Worm (Caenorhabditis elegans) whole organism, young adult: ENCODE measurements around the gene F44B9.8.

Experiments used
- B0261.1 ChIP-seq: sonication (generic microtip); optimal IDR thresholded peaks from 2 replicates; lab custom pipeline; 2016; ENCODE audit warnings: mild to moderate bottlenecking, missing genetic modification characterization, moderate library complexity, missing compliant biosample characterization
- C06A6.2 ChIP-seq: fragments of 200-800 bp; sonication (Bioruptor generic); conservative IDR thresholded peaks from 2 replicates; pipeline ENCODE4 v1.3.6; 2022; ENCODE audit warnings: missing genetic modification characterization, missing compliant biosample characterization
- D2030.7 ChIP-seq: fragments of 200-800 bp; sonication (Bioruptor generic); IDR thresholded peaks from 2 replicates; pipeline ENCODE4 v1.3.6; 2022; ENCODE audit warnings: missing genetic modification reagents, missing genetic modification characterization, missing compliant biosample characterization
- F37B4.10 ChIP-seq: fragments of 200-800 bp; sonication (Bioruptor generic); IDR thresholded peaks from 2 replicates; pipeline ENCODE4 v1.3.6; 2022; ENCODE audit warnings: missing genetic modification characterization, missing compliant biosample characterization
- F57A8.1 ChIP-seq: fragments of 200-800 bp; sonication (Bioruptor generic); optimal IDR thresholded peaks from 2 replicates; lab custom pipeline; 2018; ENCODE audit warnings: mild to moderate bottlenecking, missing genetic modification characterization, moderate library complexity, missing compliant biosample characterization
- Y56A3A.18 ChIP-seq: fragments of 200-800 bp; sonication (Bioruptor generic); IDR thresholded peaks from 2 replicates; pipeline ENCODE4 v1.3.6; 2022; ENCODE audit warnings: missing genetic modification reagents, missing genetic modification characterization, missing compliant biosample characterization
- aptf-3 ChIP-seq: fragments of 200-800 bp; sonication (Bioruptor generic); IDR thresholded peaks from 2 replicates; pipeline ENCODE4 v1.3.6; 2022; ENCODE audit warnings: missing genetic modification characterization, missing compliant biosample characterization
- cebp-1 ChIP-seq, 2 experiments: fragments of 200-800 bp in 1 of 2; sonication (Bioruptor generic) in 1 of 2; sonication (generic microtip) in 1 of 2; IDR thresholded peaks in 1 of 2; optimal IDR thresholded peaks in 1 of 2; 2 replicates each; pipeline versions ENCODE4 v1.3.6 to Lab custom; 2017 to 2022; ENCODE audit warnings: missing compliant biosample characterization in 2 of 2, missing genetic modification characterization in 2 of 2, mild to moderate bottlenecking in 1 of 2, missing genetic modification reagents in 1 of 2, moderate library complexity in 1 of 2
- ceh-91 ChIP-seq: fragments of 200-800 bp; sonication (Bioruptor generic); IDR thresholded peaks from 2 replicates; pipeline ENCODE4 v1.3.6; 2022; ENCODE audit warnings: missing genetic modification reagents, missing genetic modification characterization, missing compliant biosample characterization
- die-1 ChIP-seq: sonication (generic microtip); optimal IDR thresholded peaks from 2 replicates; lab custom pipeline; 2016; ENCODE audit warnings: missing genotype, mild to moderate bottlenecking, missing genetic modification characterization, missing compliant biosample characterization
- dpl-1 ChIP-seq: fragments of 150-350 bp; optimal IDR thresholded peaks from 2 replicates; lab custom pipeline; 2014; ENCODE audit warnings: missing biosample characterization, missing genetic modification reagents, missing genetic modification characterization
- ekl-4 ChIP-seq: fragments of 200-800 bp; sonication (Bioruptor generic); IDR thresholded peaks from 2 replicates; pipeline ENCODE4 v1.3.6; 2022; ENCODE audit warnings: missing genetic modification reagents, missing genetic modification characterization, missing compliant biosample characterization
- lin-26 ChIP-seq: fragments of 200-800 bp; sonication (Bioruptor generic); IDR thresholded peaks from 2 replicates; pipeline ENCODE4 v1.3.6; 2022; ENCODE audit warnings: missing genetic modification reagents, missing genetic modification characterization, missing compliant biosample characterization
- lin-40 ChIP-seq: sonication (generic microtip); optimal IDR thresholded peaks from 2 replicates; lab custom pipeline; 2016; ENCODE audit warnings: missing genetic modification characterization, mild to moderate bottlenecking, missing compliant biosample characterization, missing genotype, missing genetic modification reagents
- lin-54 ChIP-seq: fragments of 200-800 bp; sonication (Bioruptor generic); optimal IDR thresholded peaks from 2 replicates; lab custom pipeline; 2018; ENCODE audit warnings: mild to moderate bottlenecking, missing genetic modification characterization, missing compliant biosample characterization
- lsl-1 ChIP-seq: fragments of 200-800 bp; sonication (Bioruptor generic); optimal IDR thresholded peaks from 2 replicates; lab custom pipeline; 2018; ENCODE audit warnings: mild to moderate bottlenecking, missing genetic modification characterization, moderate library complexity, missing compliant biosample characterization
- madf-6 ChIP-seq: fragments of 200-800 bp; sonication (Bioruptor generic); IDR thresholded peaks from 2 replicates; pipeline ENCODE4 v1.3.6; 2022; ENCODE audit warnings: missing genetic modification reagents, missing genetic modification characterization, missing compliant biosample characterization
- nhr-80 ChIP-seq: sonication (generic microtip); optimal IDR thresholded peaks from 2 replicates; lab custom pipeline; 2016; ENCODE audit warnings: missing genetic modification characterization, missing compliant biosample characterization
- rcor-1 ChIP-seq: fragments of 200-800 bp; sonication (Bioruptor generic); IDR thresholded peaks from 2 replicates; pipeline ENCODE4 v1.3.6; 2022; ENCODE audit warnings: missing genetic modification reagents, missing genetic modification characterization, missing compliant biosample characterization
- rpc-1 ChIP-seq, 2 experiments: fragments of 150-350 bp in 1 of 2; sonication (generic microtip) in 1 of 2; optimal IDR thresholded peaks; 2 replicates each; lab custom pipeline; 2014 to 2018; ENCODE audit warnings: missing biosample characterization in 1 of 2, missing genetic modification characterization in 1 of 2, missing genetic modification reagents in 1 of 2, missing genotype in 1 of 2
- tbp1 ChIP-seq: fragments of 200-800 bp; sonication (Bioruptor generic); optimal IDR thresholded peaks from 2 replicates; lab custom pipeline; 2018; ENCODE audit warnings: mild to moderate bottlenecking, missing genetic modification characterization, missing compliant biosample characterization
- zim-3 ChIP-seq: sonication (generic microtip); optimal IDR thresholded peaks from 2 replicates; lab custom pipeline; 2017; ENCODE audit warnings: mild to moderate bottlenecking, missing genetic modification characterization, moderate library complexity, missing compliant biosample characterization
- ztf-18 ChIP-seq: sonication (generic microtip); optimal IDR thresholded peaks from 2 replicates; lab custom pipeline; 2016; ENCODE audit warnings: missing genotype, mild to moderate bottlenecking, missing genetic modification characterization, missing compliant biosample characterization
- ztf-26 ChIP-seq: sonication (generic microtip); optimal IDR thresholded peaks from 2 replicates; lab custom pipeline; 2017; ENCODE audit warnings: missing genetic modification characterization, missing compliant biosample characterization

Gene F44B9.8

DNA sequence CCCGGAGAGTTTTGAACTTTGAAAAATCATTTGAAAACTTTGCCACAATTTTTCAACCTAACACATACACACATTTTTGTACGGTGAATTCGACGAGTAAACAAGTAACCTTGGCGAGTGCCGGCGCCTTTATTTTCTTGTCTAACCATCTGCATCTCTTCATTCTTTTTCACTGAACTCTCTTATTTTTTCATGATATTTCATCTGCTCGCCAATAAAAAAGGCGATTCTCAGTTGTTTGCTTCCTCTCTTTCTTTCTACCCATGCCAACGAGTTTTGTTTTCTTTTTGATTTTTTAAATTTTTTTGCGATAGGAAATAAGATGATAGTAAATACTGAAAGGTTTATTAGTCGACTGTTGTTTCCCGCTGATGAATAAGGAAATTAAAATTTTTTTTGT lies 50.7 kb downstream of the F44B9.8 start (continued):
- no peak for TF ChIP-seq F37B4.10 (GFP tag; lab: Robert Waterston, UW)

DNA sequence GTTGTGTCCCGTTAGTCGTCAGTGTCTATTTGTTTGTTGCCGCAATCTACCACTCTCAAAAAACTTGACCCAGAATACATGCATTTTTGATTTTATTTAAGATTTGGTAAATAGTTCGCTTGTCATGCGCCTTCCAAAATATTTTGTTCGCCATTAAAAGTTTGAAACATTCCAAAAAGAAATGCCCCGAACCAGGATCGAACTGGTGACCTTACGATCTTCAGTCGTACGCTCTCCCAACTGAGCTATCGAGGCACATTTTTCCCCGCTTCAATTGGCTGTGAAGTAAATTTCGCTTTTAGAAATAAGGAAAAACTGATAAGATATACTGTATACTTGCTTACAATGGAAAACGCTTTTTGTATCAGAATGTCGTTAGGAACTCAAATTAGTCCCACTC lies 51.2 kb downstream of the F44B9.8 start:
- peak; percentile 26 for TF ChIP-seq lin-54 (GFP tag; lab: Kevin White, UChicago)
- TF ChIP-seq lin-40 (tag; lab: Kevin White, UChicago), result no peak
- TF ChIP-seq ztf-26 (tag; lab: Kevin White, UChicago), result peak; percentile 13
- peak; percentile 17 for TF ChIP-seq die-1
- TF ChIP-seq madf-6 (GFP tag; lab: Robert Waterston, UW), result peak; percentile 61; the same call in 1 of the 2 replicates
- TF ChIP-seq lin-26 (GFP tag; lab: Robert Waterston, UW), result peak; percentile 66
- peak; percentile 64 for TF ChIP-seq B0261.1 (tag; lab: Kevin White, UChicago)
- no peak for TF ChIP-seq Y56A3A.18 (GFP tag; lab: Robert Waterston, UW)
- TF ChIP-seq rpc-1 (optimal IDR thresholded peaks at IDR 0.05; lab: Kevin White, UChicago), result peak; percentile 60
- TF ChIP-seq rpc-1 (tag; optimal IDR thresholded peaks at IDR 0.05; lab: Kevin White, UChicago), result peak; percentile 68
- peak; percentile 86 for TF ChIP-seq tbp1 (GFP tag; lab: Kevin White, UChicago)
- TF ChIP-seq C06A6.2 (GFP tag; lab: Robert Waterston, UW), result no peak
- TF ChIP-seq rcor-1 (GFP tag; lab: Robert Waterston, UW), result 0 out of 2 replicates have a peak, but pooled peaks have one; percentile 20
- peak; percentile 17; the same call in 1 of the 2 replicates for TF ChIP-seq D2030.7 (GFP tag; lab: Robert Waterston, UW)
- TF ChIP-seq ceh-91 (GFP tag; lab: Robert Waterston, UW), result no peak
- TF ChIP-seq lsl-1 (GFP tag; lab: Kevin White, UChicago), result peak; percentile 7
- TF ChIP-seq aptf-3 (GFP tag; lab: Robert Waterston, UW), result 0 out of 2 replicates have a peak, but pooled peaks have one; percentile 13
- TF ChIP-seq zim-3 (tag; lab: Kevin White, UChicago), result no peak
- TF ChIP-seq ztf-18, result peak; percentile 35
- TF ChIP-seq dpl-1 (GFP tag; lab: Kevin White, UChicago), result no peak
- no peak for TF ChIP-seq F57A8.1 (GFP tag; lab: Kevin White, UChicago)
- TF ChIP-seq cebp-1 (GFP tag; IDR thresholded peaks at IDR 0.05; lab: Robert Waterston, UW), result no peak
- peak; percentile 9 for TF ChIP-seq cebp-1 (tag; optimal IDR thresholded peaks at IDR 0.05; lab: Kevin White, UChicago)
- TF ChIP-seq ekl-4 (GFP tag; lab: Robert Waterston, UW), result peak; percentile 47; the same call in 1 of the 2 replicates
- TF ChIP-seq nhr-80, result peak; percentile 10
